Worm (Caenorhabditis elegans) whole organism, mixed stage, embryonic: ENCODE results near the gene col-125.

Source experiments
- M03D4.4 ChIP-seq: sonication (generic microtip); optimal IDR thresholded peaks from 2 replicates; lab custom pipeline; 2017; ENCODE audit warnings: mild to moderate bottlenecking, missing genetic modification characterization, missing compliant biosample characterization
- blmp-1 ChIP-seq: fragments of 150-350 bp; optimal IDR thresholded peaks from 2 replicates; lab custom pipeline; 2014; ENCODE audit warnings: missing biosample characterization, missing genetic modification characterization
- ceh-39 ChIP-seq: fragments of 150-350 bp; optimal IDR thresholded peaks from 2 replicates; lab custom pipeline; 2014; ENCODE audit warnings: missing biosample characterization, missing genetic modification characterization
- ceh-43 ChIP-seq: fragments of 200-800 bp; sonication (Bioruptor generic); optimal IDR thresholded peaks from 2 replicates; lab custom pipeline; 2018; ENCODE audit warnings: mild to moderate bottlenecking, missing genetic modification characterization, moderate library complexity, missing compliant biosample characterization
- ceh-83 ChIP-seq: fragments of 200-800 bp; sonication (Bioruptor generic); optimal IDR thresholded peaks from 2 replicates; lab custom pipeline; 2018; ENCODE audit warnings: mild to moderate bottlenecking, missing genetic modification characterization, missing compliant biosample characterization
- ces-1 ChIP-seq: fragments of 150-350 bp; optimal IDR thresholded peaks from 2 replicates; lab custom pipeline; 2014; ENCODE audit warnings: missing biosample characterization, missing genetic modification reagents, missing genetic modification characterization
- elt-1 ChIP-seq: sonication (generic microtip); optimal IDR thresholded peaks from 2 replicates; lab custom pipeline; 2017; ENCODE audit warnings: missing genetic modification characterization, mild to moderate bottlenecking, missing compliant biosample characterization, antibody characterized with exemption, moderate library complexity, borderline replicate concordance; ENCODE audit not compliant: insufficient read depth
- elt-3 ChIP-seq: fragments of 150-350 bp; optimal IDR thresholded peaks from 2 replicates; lab custom pipeline; 2014; ENCODE audit warnings: missing biosample characterization, missing genetic modification characterization
- flh-1 ChIP-seq: fragments of 200-800 bp; sonication (Bioruptor generic); optimal IDR thresholded peaks from 2 replicates; lab custom pipeline; 2018; ENCODE audit warnings: mild to moderate bottlenecking, missing genetic modification characterization, moderate library complexity, missing compliant biosample characterization
- ham-2 ChIP-seq: fragments of 200-800 bp; sonication (Bioruptor generic); optimal IDR thresholded peaks from 2 replicates; lab custom pipeline; 2018; ENCODE audit warnings: mild to moderate bottlenecking, missing genetic modification characterization, missing compliant biosample characterization
- hlh-1 ChIP-seq: fragments of 150-350 bp; optimal IDR thresholded peaks from 2 replicates; lab custom pipeline; 2014; ENCODE audit warnings: missing biosample characterization, missing genetic modification reagents, missing genetic modification characterization
- lin-13 ChIP-seq: fragments of 150-350 bp; optimal IDR thresholded peaks from 2 replicates; lab custom pipeline; 2014; ENCODE audit warnings: missing biosample characterization, missing genetic modification characterization
- lsy-2 ChIP-seq: fragments of 150-350 bp; optimal IDR thresholded peaks from 2 replicates; lab custom pipeline; 2014; ENCODE audit warnings: missing biosample characterization, missing genetic modification characterization
- mab-5 ChIP-seq: fragments of 150-350 bp; optimal IDR thresholded peaks from 2 replicates; lab custom pipeline; 2014; ENCODE audit warnings: missing biosample characterization, missing genetic modification characterization
- mep-1 ChIP-seq: fragments of 150-350 bp; optimal IDR thresholded peaks from 2 replicates; lab custom pipeline; 2017; ENCODE audit warnings: missing biosample characterization, missing genetic modification reagents, missing genetic modification characterization, inconsistent platforms
- nhr-2 ChIP-seq: fragments of 150-350 bp; optimal IDR thresholded peaks from 2 replicates; lab custom pipeline; 2014; ENCODE audit warnings: missing biosample characterization, missing genetic modification characterization
- nhr-237 ChIP-seq: fragments of 150-350 bp; optimal IDR thresholded peaks from 2 replicates; lab custom pipeline; 2014; ENCODE audit warnings: missing biosample characterization, missing genetic modification characterization
- nhr-76 ChIP-seq: sonication (generic microtip); optimal IDR thresholded peaks from 2 replicates; lab custom pipeline; 2017; ENCODE audit warnings: missing biosample characterization, missing genetic modification characterization
- pha-4 ChIP-seq: fragments of 150-350 bp; optimal IDR thresholded peaks from 2 replicates; lab custom pipeline; 2018; ENCODE audit warnings: missing biosample characterization, missing genetic modification reagents, missing genetic modification characterization
- sem-2 ChIP-seq: fragments of 200-800 bp; sonication (Bioruptor generic); optimal IDR thresholded peaks from 2 replicates; lab custom pipeline; 2018; ENCODE audit warnings: mild to moderate bottlenecking, missing genetic modification characterization, missing compliant biosample characterization
- snpc-4 ChIP-seq: fragments of 150-350 bp; optimal IDR thresholded peaks from 2 replicates; lab custom pipeline; 2014; ENCODE audit warnings: missing biosample characterization, missing genetic modification characterization
- sptf-1 ChIP-seq: sonication (generic microtip); optimal IDR thresholded peaks from 2 replicates; lab custom pipeline; 2017; ENCODE audit warnings: mild to moderate bottlenecking, missing genetic modification characterization, moderate library complexity, missing compliant biosample characterization
- unc-120 ChIP-seq: sonication (generic microtip); optimal IDR thresholded peaks from 2 replicates; lab custom pipeline; 2017; ENCODE audit warnings: missing genetic modification characterization, missing compliant biosample characterization; ENCODE audit not compliant: poor library complexity, severe bottlenecking
- unc-39 ChIP-seq: fragments of 150-350 bp; optimal IDR thresholded peaks from 2 replicates; lab custom pipeline; 2014; ENCODE audit warnings: missing biosample characterization, missing genetic modification characterization
- unc-62 ChIP-seq: fragments of 150-350 bp; optimal IDR thresholded peaks from 2 replicates; lab custom pipeline; 2014; ENCODE audit warnings: missing biosample characterization, missing genetic modification reagents, missing genetic modification characterization
- zip-8 ChIP-seq: fragments of 150-350 bp; optimal IDR thresholded peaks from 2 replicates; lab custom pipeline; 2014; ENCODE audit warnings: missing biosample characterization, missing genetic modification characterization
- ztf-11 ChIP-seq: fragments of 150-350 bp; optimal IDR thresholded peaks from 2 replicates; lab custom pipeline; 2014; ENCODE audit warnings: missing biosample characterization, missing genetic modification characterization

The col-125 gene

ce11 chrIV:11225206-11225605, at the start of gene col-125:
TSS of gene col-125 (plus strand) at chrIV:11225506.
- no peak for TF ChIP-seq ces-1
- TF ChIP-seq sem-2 (GFP tag; lab: Kevin White, UChicago), result no peak

ce11 chrIV:11176967-11177366, 48.3 kb upstream of the col-125 start, which contains the start of gene rap-3:
TSS of gene rap-3 (plus strand) at chrIV:11177267.
- TF ChIP-seq sptf-1 (tag; lab: Kevin White, UChicago), result no peak
- TF ChIP-seq elt-3 (tag; lab: Kevin White, UChicago), result no peak
- no peak for TF ChIP-seq ceh-43 (GFP tag; lab: Kevin White, UChicago)

- TF ChIP-seq elt-1 (tag; lab: Kevin White, UChicago), result no peak
- TF ChIP-seq M03D4.4 (tag; lab: Kevin White, UChicago), result no peak
- no peak for TF ChIP-seq snpc-4
- no peak for TF ChIP-seq blmp-1 (tag; lab: Kevin White, UChicago)
- no peak for TF ChIP-seq ztf-11 (tag; lab: Kevin White, UChicago)
- no peak for TF ChIP-seq ceh-43 (GFP tag; lab: Kevin White, UChicago)
- no peak for TF ChIP-seq hlh-1
- no peak for TF ChIP-seq mep-1
- TF ChIP-seq sem-2 (GFP tag; lab: Kevin White, UChicago), result no peak
- no peak for TF ChIP-seq nhr-237 (tag; lab: Kevin White, UChicago)
Measured at ce11 chrIV:11178495-11178894, 46.8 kb upstream of the col-125 start, which contains the start of gene C08F8.9. TSS of gene C08F8.9 (minus strand) at chrIV:11178595.

ce11 chrIV:11179123-11179740, 46.1 kb upstream of the col-125 start, which contains the start of gene cpt-2:
TSS of gene cpt-2 (plus strand) at chrIV:11179645.
- TF ChIP-seq lin-13 (tag; lab: Kevin White, UChicago) (peak; percentile 64), unc-62 (GFP tag; lab: Kevin White, UChicago) (peak; percentile 36), elt-3 (tag; lab: Kevin White, UChicago) (peak; percentile 28), lsy-2 (tag; lab: Kevin White, UChicago) (peak; percentile 17), mep-1 (peak; percentile 4), ces-1 (peak; percentile 36), nhr-237 (tag; lab: Kevin White, UChicago) (peak; percentile 17), pha-4 (peak; percentile 25)

ce11 chrIV:11180077-11180476, 45.2 kb upstream of the col-125 start:
- TF ChIP-seq sem-2 (GFP tag; lab: Kevin White, UChicago) (no peak), flh-1 (GFP tag; lab: Kevin White, UChicago) (no peak), ceh-39 (tag; lab: Kevin White, UChicago) (no peak), nhr-76 (tag; lab: Kevin White, UChicago) (no peak), mab-5 (no peak), unc-39 (tag; lab: Kevin White, UChicago) (no peak)

- no peak for TF ChIP-seq ceh-39 (tag; lab: Kevin White, UChicago)
- TF ChIP-seq, all 35 proteins: peak for 0
Measured at ce11 chrIV:11183013-11183412, 42.3 kb upstream of the col-125 start, which contains the start of gene prx-14. TSS of gene prx-14 (plus strand) at chrIV:11183132.

ce11 chrIV:11183991-11184390, 41.3 kb upstream of the col-125 start, which contains the start of gene nuaf-3:
TSS of gene nuaf-3 (plus strand) at chrIV:11184291.
- no peak for TF ChIP-seq nhr-76 (tag; lab: Kevin White, UChicago)

- TF ChIP-seq unc-120 (no peak), ztf-11 (tag; lab: Kevin White, UChicago) (no peak), ceh-83 (GFP tag; lab: Kevin White, UChicago) (no peak), nhr-2 (tag; lab: Kevin White, UChicago) (no peak), ham-2 (GFP tag; lab: Kevin White, UChicago) (no peak), sptf-1 (tag; lab: Kevin White, UChicago) (no peak), flh-1 (GFP tag; lab: Kevin White, UChicago) (no peak), lin-13 (tag; lab: Kevin White, UChicago) (no peak), ceh-39 (tag; lab: Kevin White, UChicago) (no peak), zip-8 (no peak)
Measured at ce11 chrIV:11186729-11187128, 38.6 kb upstream of the col-125 start, which contains the start of gene sdz-27. TSS of gene sdz-27 (plus strand) at chrIV:11187029.
